Fruit fly (Drosophila melanogaster) whole organism, adult: ENCODE measurements around the gene CG32278.

Experiments used
- CG11617 ChIP-seq: fragments of 200-800 bp; sonication (Bioruptor generic); optimal IDR thresholded peaks from 2 replicates; lab custom pipeline; 2017; ENCODE audit warnings: mild to moderate bottlenecking, missing biosample characterization, missing genetic modification reagents, missing genetic modification characterization
- CG12768 ChIP-seq: fragments of 200-800 bp; sonication (Bioruptor generic); optimal IDR thresholded peaks from 2 replicates; lab custom pipeline; 2017; ENCODE audit warnings: missing biosample characterization, missing genetic modification characterization, mild to moderate bottlenecking, moderate library complexity, missing genetic modification reagents
- CG1620 ChIP-seq: fragments of 200-800 bp; sonication (Bioruptor generic); optimal IDR thresholded peaks from 2 replicates; lab custom pipeline; 2016; ENCODE audit warnings: missing biosample characterization, missing genetic modification characterization
- CG33017 ChIP-seq: fragments of 200-800 bp; sonication (Bioruptor generic); optimal IDR thresholded peaks from 2 replicates; lab custom pipeline; 2018; ENCODE audit warnings: missing biosample characterization, mild to moderate bottlenecking, missing genetic modification characterization, moderate library complexity
- CG5204 ChIP-seq: fragments of 200-800 bp; sonication (Bioruptor generic); optimal IDR thresholded peaks from 2 replicates; lab custom pipeline; 2016; ENCODE audit warnings: missing biosample characterization, missing genetic modification characterization
- CG7045 ChIP-seq: fragments of 200-800 bp; sonication (Bioruptor generic); optimal IDR thresholded peaks from 2 replicates; lab custom pipeline; 2017; ENCODE audit warnings: missing biosample characterization, mild to moderate bottlenecking, missing genetic modification characterization
- Hr96 ChIP-seq: fragments of 200-800 bp; sonication (Bioruptor generic); optimal IDR thresholded peaks from 2 replicates; lab custom pipeline; 2016; ENCODE audit warnings: missing biosample characterization, missing genetic modification characterization
- Mnt ChIP-seq: fragments of 200-800 bp; sonication (Bioruptor generic); optimal IDR thresholded peaks from 2 replicates; lab custom pipeline; 2016; ENCODE audit warnings: missing biosample characterization, mild to moderate bottlenecking, missing genetic modification characterization
- bab1 ChIP-seq: fragments of 200-800 bp; sonication (Bioruptor generic); optimal IDR thresholded peaks from 3 replicates; lab custom pipeline; 2019; ENCODE audit warnings: missing biosample characterization, mild to moderate bottlenecking, missing genetic modification characterization, moderate library complexity
- cic ChIP-seq: fragments of 200-800 bp; sonication (Bioruptor generic); optimal IDR thresholded peaks from 2 replicates; lab custom pipeline; 2017; ENCODE audit warnings: missing biosample characterization, mild to moderate bottlenecking, missing genetic modification characterization, moderate library complexity
- cnc ChIP-seq, 2 experiments: fragments of >200 bp; optimal IDR thresholded peaks; 2 replicates each; lab custom pipeline; 2017
- kay ChIP-seq: fragments of 200-800 bp; sonication (Bioruptor generic); peaks from one replicate; lab custom pipeline; 2016; ENCODE audit warnings: missing biosample characterization, missing genetic modification characterization, borderline replicate concordance
- pad ChIP-seq: fragments of 200-800 bp; sonication (Bioruptor generic); optimal IDR thresholded peaks from 3 replicates; lab custom pipeline; 2017; ENCODE audit warnings: missing biosample characterization, missing genetic modification characterization, mild to moderate bottlenecking, moderate library complexity, missing genetic modification reagents

dm6 chr3L:3172445-3172844, 3.4 kb downstream of the CG32278 start, which contains the start of gene CG14963:
- TF ChIP-seq CG7045 (GFP tag; lab: Kevin White, UChicago) (no peak), CG33017 (tag; lab: Kevin White, UChicago) (no peak), CG12768 (GFP tag; lab: Kevin White, UChicago) (no peak), Mnt (GFP tag; lab: Kevin White, UChicago) (no peak), bab1 (no peak), kay (GFP tag; lab: Kevin White, UChicago) (no peak), CG11617 (GFP tag; lab: Kevin White, UChicago) (no peak), cnc (optimal IDR thresholded peaks at IDR 0.05; lab: Kevin White, UChicago) (no peak), CG5204 (no peak), cic (GFP tag; lab: Kevin White, UChicago) (no peak), Hr96 (GFP tag; lab: Kevin White, UChicago) (no peak), pad (GFP tag; lab: Kevin White, UChicago) (no peak), CG1620 (no peak)
